Fruit fly (Drosophila melanogaster): ENCODE measurements around the gene CG3191.
A peak's percentile ranks its signal among the peaks of the same experiment; 100 is the strongest.

CG3191 gene

DNA sequence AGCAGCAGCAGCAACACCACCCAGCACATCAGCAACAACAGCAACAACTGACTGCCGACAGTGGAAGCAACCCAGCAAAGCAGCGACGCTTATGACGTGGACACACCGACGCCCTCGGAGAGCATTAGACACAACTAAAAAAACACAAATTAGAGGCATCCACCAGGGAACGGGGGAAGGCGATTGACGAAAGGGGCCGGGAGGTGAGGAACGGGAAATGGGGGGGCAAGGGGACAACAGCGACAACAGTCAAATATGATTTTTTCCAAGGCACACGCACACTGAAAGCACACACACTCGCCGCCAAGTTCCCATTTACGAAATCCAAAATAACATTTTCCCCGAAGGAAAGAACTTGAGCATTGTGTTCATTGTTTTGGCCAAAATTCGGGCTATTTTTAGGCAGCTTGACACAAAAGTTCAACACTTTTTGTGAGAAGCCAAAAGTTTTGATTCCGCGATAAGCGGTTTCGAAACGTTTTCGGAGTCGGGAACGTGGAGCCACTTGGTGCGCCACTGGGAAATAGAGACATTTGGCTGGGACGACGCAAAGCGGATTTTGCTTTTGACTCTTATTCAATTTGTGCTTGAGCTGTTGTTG lies 43.1 kb downstream of the CG3191 start (continued):
- no peak for TF ChIP-seq inv (GFP tag; IDR thresholded peaks at IDR 0.05; ENCODE audit: partially characterized antibody)
- peak; percentile 67 for TF ChIP-seq Rfx (GFP tag; IDR thresholded peaks at IDR 0.05)
- no peak for TF ChIP-seq CG10462 (GFP tag; optimal IDR thresholded peaks at IDR 0.05)
- no peak for TF ChIP-seq CG4854 (GFP tag; optimal IDR thresholded peaks at IDR 0.05)
- TF ChIP-seq CG5953 (GFP tag; IDR thresholded peaks at IDR 0.05): no peak
- TF ChIP-seq rib (GFP tag; IDR thresholded peaks at IDR 0.05): no peak
- TF ChIP-seq Max (GFP tag; optimal IDR thresholded peaks at IDR 0.05): no peak
- no peak for TF ChIP-seq Spps (tag; optimal IDR thresholded peaks at IDR 0.05)
- TF ChIP-seq pb (GFP tag; optimal IDR thresholded peaks at IDR 0.05): no peak
- TF ChIP-seq Usf (GFP tag; optimal IDR thresholded peaks at IDR 0.05): no peak
- no peak for TF ChIP-seq CG6683 (GFP tag; optimal IDR thresholded peaks at IDR 0.05)
- peak; percentile 23; the same call in 1 of the 3 replicates for TF ChIP-seq CG11560 (tag; IDR thresholded peaks at IDR 0.05)
- no peak for TF ChIP-seq D (optimal IDR thresholded peaks at IDR 0.05)
- no peak for TF ChIP-seq D (GFP tag; optimal IDR thresholded peaks at IDR 0.05)
- TF ChIP-seq Ravus (GFP tag; IDR thresholded peaks at IDR 0.05): no peak
- no peak for TF ChIP-seq Kr (GFP tag; optimal IDR thresholded peaks at IDR 0.05)
- no peak; the same call in 1 of the 2 replicates for TF ChIP-seq E2f1 (GFP tag; IDR thresholded peaks at IDR 0.05)
- no peak for TF ChIP-seq Dip2 (GFP tag; IDR thresholded peaks at IDR 0.05)
- no peak for TF ChIP-seq CG5245 (GFP tag; optimal IDR thresholded peaks at IDR 0.05)
- TF ChIP-seq Dref (GFP tag; IDR thresholded peaks at IDR 0.05): no peak
- no peak for TF ChIP-seq cwo (GFP tag; optimal IDR thresholded peaks at IDR 0.05)
- TF ChIP-seq pita (GFP tag; optimal IDR thresholded peaks at IDR 0.05): no peak
- no peak for TF ChIP-seq CG7556 (GFP tag; optimal IDR thresholded peaks at IDR 0.05)
- peak; percentile 91 for TF ChIP-seq CG6175 (GFP tag; IDR thresholded peaks at IDR 0.05)
- no peak for TF ChIP-seq dimm (GFP tag; IDR thresholded peaks at IDR 0.05)
- no peak for TF ChIP-seq trem (tag; optimal IDR thresholded peaks at IDR 0.05)
- no peak for TF ChIP-seq dm (GFP tag; optimal IDR thresholded peaks at IDR 0.05)
- no peak for TF ChIP-seq Doc3 (GFP tag; IDR thresholded peaks at IDR 0.05; ENCODE audit: partially characterized antibody)
- no peak for TF ChIP-seq CG1792 (GFP tag; optimal IDR thresholded peaks at IDR 0.05)
- TF ChIP-seq sug (tag; optimal IDR thresholded peaks at IDR 0.05): no peak
- no peak for TF ChIP-seq CG7745 (tag; optimal IDR thresholded peaks at IDR 0.05)
- TF ChIP-seq CG7271 (tag; optimal IDR thresholded peaks at IDR 0.05): no peak
- no peak for TF ChIP-seq BtbVII (GFP tag; optimal IDR thresholded peaks at IDR 0.05)
- no peak for TF ChIP-seq Fer1 (GFP tag; optimal IDR thresholded peaks at IDR 0.05)
- TF ChIP-seq Dad (GFP tag; optimal IDR thresholded peaks at IDR 0.05): no peak
- no peak for TF ChIP-seq Elba2 (GFP tag; optimal IDR thresholded peaks at IDR 0.05)
- TF ChIP-seq CG8944 (GFP tag; optimal IDR thresholded peaks at IDR 0.05): no peak
- TF ChIP-seq D19B (GFP tag; optimal IDR thresholded peaks at IDR 0.05): peak; percentile 8
- TF ChIP-seq oc (tag; optimal IDR thresholded peaks at IDR 0.05): no peak
- no peak for TF ChIP-seq shn (GFP tag; optimal IDR thresholded peaks at IDR 0.05)
- TF ChIP-seq Gug (GFP tag; IDR thresholded peaks at IDR 0.05): peak; percentile 31; the same call in 2 of the 4 replicates
- TF ChIP-seq CG12769 (tag; optimal IDR thresholded peaks at IDR 0.05): peak; percentile 81
- no peak for TF ChIP-seq CG16863 (GFP tag; optimal IDR thresholded peaks at IDR 0.05)
- TF ChIP-seq CG2678 (tag; optimal IDR thresholded peaks at IDR 0.05): peak; percentile 48
- no peak for TF ChIP-seq CG10209 (GFP tag; optimal IDR thresholded peaks at IDR 0.05)
- no peak for TF ChIP-seq MESR4 (GFP tag; optimal IDR thresholded peaks at IDR 0.05)
- no peak for TF ChIP-seq CG10274 (GFP tag; optimal IDR thresholded peaks at IDR 0.05)
- TF ChIP-seq fd102C (GFP tag; optimal IDR thresholded peaks at IDR 0.05): no peak
- no peak for TF ChIP-seq Ets65A (GFP tag)
- no peak for TF ChIP-seq stwl (tag; optimal IDR thresholded peaks at IDR 0.05)
- no peak for TF ChIP-seq fd3F (GFP tag; optimal IDR thresholded peaks at IDR 0.05)

Data from whole organism, embryonic.